Worm (Caenorhabditis elegans): ENCODE data around the gene ddi-1.
A peak's percentile ranks its signal among the peaks of the same experiment; 100 is the strongest.

Gene ddi-1

DNA sequence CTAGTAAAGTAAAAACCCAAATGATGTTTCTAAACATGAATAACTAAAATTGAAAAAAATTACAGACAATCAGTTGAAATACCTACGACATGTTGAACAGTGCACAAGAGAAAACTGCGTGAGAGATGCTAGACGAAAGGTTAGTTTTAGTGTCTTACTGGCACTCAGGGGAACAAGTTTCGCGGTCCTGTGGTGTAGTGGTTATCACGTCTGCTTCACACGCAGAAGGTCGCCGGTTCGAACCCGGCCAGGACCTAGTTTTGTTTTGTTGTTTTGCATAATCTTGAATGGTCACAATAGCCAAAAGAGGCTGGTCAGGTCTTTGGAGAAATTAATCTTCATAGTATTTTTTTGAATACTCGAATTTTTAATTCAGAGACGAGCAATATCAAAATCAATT lies 41.7 kb upstream of the ddi-1 start:
- no peak for TF ChIP-seq efl-3 (GFP tag; optimal IDR thresholded peaks at IDR 0.05)
- no peak for TF ChIP-seq hlh-17 (GFP tag; optimal IDR thresholded peaks at IDR 0.05; ENCODE audit: borderline replicate concordance)
- TF ChIP-seq nhr-19 (GFP tag; conservative IDR thresholded peaks at IDR 0.05): peak; percentile 40
- TF ChIP-seq rnt-1 (tag; optimal IDR thresholded peaks at IDR 0.05): peak; percentile 44
- no peak for TF ChIP-seq lin-13 (GFP tag; optimal IDR thresholded peaks at IDR 0.05)
- no peak for TF ChIP-seq hpl-2 (GFP tag; optimal IDR thresholded peaks at IDR 0.05)
- no peak for TF ChIP-seq irx-1 (tag; optimal IDR thresholded peaks at IDR 0.05)
- no peak for TF ChIP-seq C34B4.2 (tag; optimal IDR thresholded peaks at IDR 0.05)
- no peak for TF ChIP-seq skn-1 (tag; optimal IDR thresholded peaks at IDR 0.05)
- no peak for TF ChIP-seq fkh-4 (tag; optimal IDR thresholded peaks at IDR 0.05; ENCODE audit: borderline replicate concordance)
- TF ChIP-seq xbp-1 (tag; optimal IDR thresholded peaks at IDR 0.05): no peak
- TF ChIP-seq nhr-71 (tag; optimal IDR thresholded peaks at IDR 0.05): no peak
- no peak for TF ChIP-seq aha-1 (tag; optimal IDR thresholded peaks at IDR 0.05)
- TF ChIP-seq ceh-82 (tag; optimal IDR thresholded peaks at IDR 0.05): peak in 1 of 3 experiments; percentile 25
- no peak for TF ChIP-seq fos-1 (tag; optimal IDR thresholded peaks at IDR 0.05)
- no peak for TF ChIP-seq Y116A8C.19 (tag; optimal IDR thresholded peaks at IDR 0.05; ENCODE audit: borderline replicate concordance)
- TF ChIP-seq ets-5 (GFP tag; IDR thresholded peaks at IDR 0.05): no peak
- TF ChIP-seq unc-30 (tag; optimal IDR thresholded peaks at IDR 0.05): no peak
- TF ChIP-seq egl-13 (tag; optimal IDR thresholded peaks at IDR 0.05): no peak
- no peak for TF ChIP-seq aly-2 (tag; optimal IDR thresholded peaks at IDR 0.05)
- TF ChIP-seq lin-14 (GFP tag; optimal IDR thresholded peaks at IDR 0.05): peak; percentile 29
- no peak for TF ChIP-seq ceh-63 (GFP tag; optimal IDR thresholded peaks at IDR 0.05)
- no peak for TF ChIP-seq pqm-1 (tag; optimal IDR thresholded peaks at IDR 0.05)
- TF ChIP-seq ceh-88 (GFP tag; IDR thresholded peaks at IDR 0.05): no peak
- no peak for TF ChIP-seq jun-1 (tag; optimal IDR thresholded peaks at IDR 0.05)
- no peak for TF ChIP-seq unc-86 (tag; optimal IDR thresholded peaks at IDR 0.05)
- no peak for TF ChIP-seq vab-15 (tag; optimal IDR thresholded peaks at IDR 0.05)
- peak in 1 of 2 experiments; percentile 21 for TF ChIP-seq efl-1 (optimal IDR thresholded peaks at IDR 0.05)
- TF ChIP-seq efl-1 (GFP tag; optimal IDR thresholded peaks at IDR 0.05 in 1 of 2): peak in 1 of 2 experiments; percentile 89
- peak; percentile 54 for TF ChIP-seq nhr-20 (tag; optimal IDR thresholded peaks at IDR 0.05)
- TF ChIP-seq C16A3.4 (tag; optimal IDR thresholded peaks at IDR 0.05): peak; percentile 37
- TF ChIP-seq elt-2 (tag; optimal IDR thresholded peaks at IDR 0.05): peak; percentile 19
- no peak for TF ChIP-seq nhr-237 (tag; optimal IDR thresholded peaks at IDR 0.05)
- peak; percentile 43 for TF ChIP-seq nhr-77 (tag; optimal IDR thresholded peaks at IDR 0.05)
- TF ChIP-seq ceh-90 (tag; optimal IDR thresholded peaks at IDR 0.05): no peak
- TF ChIP-seq ama-1 (optimal IDR thresholded peaks at IDR 0.05): no peak
- TF ChIP-seq lsy-2 (tag; optimal IDR thresholded peaks at IDR 0.05): no peak
- peak; percentile 57 for TF ChIP-seq nhr-85 (tag)
- peak; percentile 49 for TF ChIP-seq nhr-90 (tag; optimal IDR thresholded peaks at IDR 0.05; ENCODE audit: poor library complexity)
- no peak for TF ChIP-seq C04F5.9 (tag; optimal IDR thresholded peaks at IDR 0.05)
- no peak for TF ChIP-seq fkh-8 (tag; optimal IDR thresholded peaks at IDR 0.05)
- TF ChIP-seq unc-62 (GFP tag; optimal IDR thresholded peaks at IDR 0.05): no peak
- TF ChIP-seq dpl-1 (GFP tag; optimal IDR thresholded peaks at IDR 0.05): peak in 2 of 3 experiments; percentile 4 to 29
- no peak for TF ChIP-seq nhr-47 (tag; optimal IDR thresholded peaks at IDR 0.05)
- peak; percentile 8 for TF ChIP-seq swsn-7 (tag; optimal IDR thresholded peaks at IDR 0.05)
- TF ChIP-seq lin-39 (tag; optimal IDR thresholded peaks at IDR 0.05): no peak
- TF ChIP-seq mdl-1 (tag; optimal IDR thresholded peaks at IDR 0.05): peak in 1 of 2 experiments; percentile 20
- TF ChIP-seq nhr-76 (tag; optimal IDR thresholded peaks at IDR 0.05): no peak
- no peak for TF ChIP-seq grh-1 (GFP tag; IDR thresholded peaks at IDR 0.05)
- TF ChIP-seq sox-4 (tag; optimal IDR thresholded peaks at IDR 0.05): no peak
- TF ChIP-seq lin-35 (GFP tag; optimal IDR thresholded peaks at IDR 0.05): peak; percentile 23 to 69
- TF ChIP-seq elt-3 (tag; optimal IDR thresholded peaks at IDR 0.05): peak in 1 of 6 experiments; percentile 25
- TF ChIP-seq mab-9 (GFP tag; IDR thresholded peaks at IDR 0.05): no peak
- no peak for TF ChIP-seq alr-1 (tag; optimal IDR thresholded peaks at IDR 0.05; ENCODE audit: borderline replicate concordance)

Measured in whole organism, L1 larva.